Worm (Caenorhabditis elegans) whole organism, young adult: ENCODE measurements around the gene msp-56.

Experiments
- B0336.3 ChIP-seq: fragments of 200-800 bp; sonication (Bioruptor generic); IDR thresholded peaks from 2 replicates; pipeline ENCODE4 v1.3.6; 2022; ENCODE audit warnings: missing genetic modification characterization, missing compliant biosample characterization
- attf-6 ChIP-seq: fragments of 200-800 bp; sonication (Bioruptor generic); IDR thresholded peaks from 2 replicates; pipeline ENCODE4 v1.3.6; 2022; ENCODE audit warnings: missing genetic modification reagents, missing genetic modification characterization, missing compliant biosample characterization
- ceh-40 ChIP-seq: fragments of 200-800 bp; sonication (Bioruptor generic); IDR thresholded peaks from 2 replicates; pipeline ENCODE4 v1.3.6; 2022; ENCODE audit warnings: missing genetic modification characterization, missing compliant biosample characterization
- pha-4 ChIP-seq: fragments of 150-350 bp; sonication (generic microtip); optimal IDR thresholded peaks from 2 replicates; lab custom pipeline; 2014; ENCODE audit warnings: missing biosample characterization, missing genetic modification reagents, missing genetic modification characterization
- sdz-38 ChIP-seq: sonication (generic microtip); optimal IDR thresholded peaks from 2 replicates; lab custom pipeline; 2016; ENCODE audit warnings: missing genotype, missing genetic modification characterization, missing compliant biosample characterization
- snpc-1.1 ChIP-seq: sonication (generic microtip); optimal IDR thresholded peaks from 2 replicates; lab custom pipeline; 2017; ENCODE audit warnings: missing genetic modification characterization, mild to moderate bottlenecking, missing compliant biosample characterization, antibody characterized with exemption, moderate library complexity, missing genotype, missing genetic modification reagents; ENCODE audit not compliant: insufficient read depth
- snpc-4 ChIP-seq, 5 experiments: fragments of 150-350 bp in 1 of 5; sonication (generic microtip) in 4 of 5; optimal IDR thresholded peaks; 2 replicates each; lab custom pipeline; 2014 to 2018; ENCODE audit warnings: missing genetic modification characterization in 5 of 5, missing biosample characterization in 3 of 5, antibody characterized with exemption in 2 of 5, mild to moderate bottlenecking in 2 of 5, missing compliant biosample characterization in 2 of 5, missing genotype in 2 of 5, moderate library complexity in 2 of 5, missing genetic modification reagents in 1 of 5
- unc-62 ChIP-seq: fragments of 150-350 bp; optimal IDR thresholded peaks from 2 replicates; lab custom pipeline; 2014; ENCODE audit warnings: missing biosample characterization, missing genetic modification reagents, missing genetic modification characterization

ce11 chrIV:9858970-9859369, 17.6 kb downstream of the msp-56 start:
- TF ChIP-seq snpc-4 (GFP tag; optimal IDR thresholded peaks at IDR 0.05; lab: Kevin White, UChicago) (no peak), snpc-4 (tag; optimal IDR thresholded peaks at IDR 0.05; lab: Kevin White, UChicago) (no peak), sdz-38 (tag; lab: Kevin White, UChicago) (no peak), pha-4 (no peak), unc-62 (no peak), attf-6 (GFP tag; lab: Robert Waterston, UW) (no peak), ceh-40 (GFP tag; lab: Robert Waterston, UW) (no peak), B0336.3 (GFP tag; lab: Robert Waterston, UW) (no peak), snpc-1.1 (tag; lab: Kevin White, UChicago) (no peak)
